Fruit fly (Drosophila melanogaster): Measurements from ENCODE around the gene Spn28Da.

Gene Spn28Da

dm6 chr2L:7932091-7932769 lies 43.3 kb upstream of the Spn28Da start (continued):
- TF ChIP-seq Opbp (GFP tag; IDR thresholded peaks at IDR 0.05; ENCODE audit: partially characterized antibody), result no peak
- no peak for TF ChIP-seq CG14965 (GFP tag; optimal IDR thresholded peaks at IDR 0.05; ENCODE audit: borderline replicate concordance)
- TF ChIP-seq onecut (GFP tag; IDR thresholded peaks at IDR 0.05), result peak; percentile 69
- peak; percentile 58 for TF ChIP-seq Xbp1 (GFP tag; optimal IDR thresholded peaks at IDR 0.05)
- TF ChIP-seq gsb (GFP tag; IDR thresholded peaks at IDR 0.05), result peak; percentile 60; the same call in 1 of the 2 replicates
- TF ChIP-seq pb (GFP tag; optimal IDR thresholded peaks at IDR 0.05), result no peak
- TF ChIP-seq Sry-δ (GFP tag; optimal IDR thresholded peaks at IDR 0.05), result no peak
- no peak for TF ChIP-seq NK7.1 (GFP tag; optimal IDR thresholded peaks at IDR 0.05)
- TF ChIP-seq ham (GFP tag; IDR thresholded peaks at IDR 0.05), result no peak
- peak; percentile 79 for TF ChIP-seq dmrt99B (tag; optimal IDR thresholded peaks at IDR 0.05)
- no peak for TF ChIP-seq h (optimal IDR thresholded peaks at IDR 0.05)
- peak; percentile 63 for TF ChIP-seq CG4328 (GFP tag; optimal IDR thresholded peaks at IDR 0.05)
- 0 out of 3 replicates have a peak, but pooled peaks have one; percentile 33 for TF ChIP-seq C15 (GFP tag; IDR thresholded peaks at IDR 0.05)
- TF ChIP-seq fu2 (GFP tag; optimal IDR thresholded peaks at IDR 0.05), result peak; percentile 29
- TF ChIP-seq CG43689 (GFP tag; IDR thresholded peaks at IDR 0.05), result no peak
- TF ChIP-seq ttk (GFP tag; IDR thresholded peaks at IDR 0.05), result peak; percentile 61
- TF ChIP-seq bbx (GFP tag; IDR thresholded peaks at IDR 0.05; ENCODE audit: partially characterized antibody), result no peak
- peak; percentile 75 for TF ChIP-seq ind (GFP tag; optimal IDR thresholded peaks at IDR 0.05)
- TF ChIP-seq CG30403 (GFP tag; optimal IDR thresholded peaks at IDR 0.05), result peak; percentile 70
- TF ChIP-seq fru (optimal IDR thresholded peaks at IDR 0.05), result no peak
- no peak for TF ChIP-seq gfzf (GFP tag; optimal IDR thresholded peaks at IDR 0.05)
- no peak for TF ChIP-seq gcm (GFP tag; optimal IDR thresholded peaks at IDR 0.05)
- TF ChIP-seq oc (tag; optimal IDR thresholded peaks at IDR 0.05), result no peak
- no peak for TF ChIP-seq CG3163 (GFP tag; optimal IDR thresholded peaks at IDR 0.05)
- no peak for TF ChIP-seq Vsx1 (GFP tag; optimal IDR thresholded peaks at IDR 0.05)
- no peak for TF ChIP-seq CG7745 (tag; optimal IDR thresholded peaks at IDR 0.05)
- peak; percentile 12 for TF ChIP-seq CG12155 (GFP tag; optimal IDR thresholded peaks at IDR 0.05)
- no peak for TF ChIP-seq ac (GFP tag; optimal IDR thresholded peaks at IDR 0.05)
- peak; percentile 41 for TF ChIP-seq odd (GFP tag; optimal IDR thresholded peaks at IDR 0.05)
- peak; percentile 73 for TF ChIP-seq CG4730 (GFP tag; IDR thresholded peaks at IDR 0.05)
- TF ChIP-seq CG13624 (GFP tag; optimal IDR thresholded peaks at IDR 0.05), result peak; percentile 42
- peak; percentile 66 for TF ChIP-seq CG6272 (GFP tag; IDR thresholded peaks at IDR 0.05)
- peak; percentile 35 for TF ChIP-seq CG18764 (GFP tag; optimal IDR thresholded peaks at IDR 0.05)
- peak; percentile 75; the same call in 1 of the 2 replicates for TF ChIP-seq Awh (GFP tag; IDR thresholded peaks at IDR 0.05)
- TF ChIP-seq crp (GFP tag; optimal IDR thresholded peaks at IDR 0.05), result no peak
- TF ChIP-seq Gsc (GFP tag; IDR thresholded peaks at IDR 0.05), result no peak
- TF ChIP-seq fd3F (GFP tag; optimal IDR thresholded peaks at IDR 0.05), result peak; percentile 37
- peak; percentile 77 for TF ChIP-seq CG6813 (GFP tag; optimal IDR thresholded peaks at IDR 0.05)
- TF ChIP-seq CG2202 (tag; optimal IDR thresholded peaks at IDR 0.05), result no peak
- peak; percentile 72; the same call in 1 of the 2 replicates for TF ChIP-seq rib (GFP tag; IDR thresholded peaks at IDR 0.05)
- TF ChIP-seq Mrtf (GFP tag; IDR thresholded peaks at IDR 0.05), result peak; percentile 65; the same call in 1 of the 3 replicates
- TF ChIP-seq bowl (GFP tag; IDR thresholded peaks at IDR 0.05), result peak; percentile 37; the same call in 1 of the 2 replicates
- peak; percentile 60 for TF ChIP-seq CG4404 (GFP tag; IDR thresholded peaks at IDR 0.05)
- peak; percentile 76 for TF ChIP-seq CG17361 (GFP tag; IDR thresholded peaks at IDR 0.05)
- peak; percentile 64; the same call in 1 of the 3 replicates for TF ChIP-seq CG11093 (GFP tag; IDR thresholded peaks at IDR 0.05)
- TF ChIP-seq Elba2 (GFP tag; optimal IDR thresholded peaks at IDR 0.05), result no peak
- peak; percentile 54; the same call in 1 of the 2 replicates for TF ChIP-seq NFAT (GFP tag; IDR thresholded peaks at IDR 0.05)
- TF ChIP-seq CG16863 (GFP tag; optimal IDR thresholded peaks at IDR 0.05), result no peak
- TF ChIP-seq z (GFP tag; IDR thresholded peaks at IDR 0.05), result no peak
- peak; percentile 9 for TF ChIP-seq Mad (GFP tag; optimal IDR thresholded peaks at IDR 0.05)
- TF ChIP-seq row (GFP tag; IDR thresholded peaks at IDR 0.05), result peak; percentile 83

All from whole organism, embryonic.